Worm (Caenorhabditis elegans) whole organism, late embryonic: ENCODE results near the gene Y55F3C.10.

Experiments
- C08G9.2 ChIP-seq: sonication (generic microtip); optimal IDR thresholded peaks from 2 replicates; lab custom pipeline; 2016; ENCODE audit warnings: mild to moderate bottlenecking, missing genetic modification characterization, moderate library complexity, missing compliant biosample characterization
- C38D4.7 ChIP-seq: fragments of 200-800 bp; sonication (Bioruptor generic); optimal IDR thresholded peaks from 2 replicates; lab custom pipeline; 2018; ENCODE audit warnings: mild to moderate bottlenecking, missing genetic modification characterization, moderate library complexity, missing compliant biosample characterization
- K02D7.2 ChIP-seq: sonication (generic microtip); optimal IDR thresholded peaks from 2 replicates; lab custom pipeline; 2017; ENCODE audit warnings: mild to moderate bottlenecking, missing genetic modification characterization, missing compliant biosample characterization
- Y22D7AL.16 ChIP-seq: sonication (generic microtip); optimal IDR thresholded peaks from 2 replicates; lab custom pipeline; 2016; ENCODE audit warnings: missing genetic modification characterization, missing compliant biosample characterization
- ahr-1 ChIP-seq: sonication (generic microtip); optimal IDR thresholded peaks from 2 replicates; lab custom pipeline; 2016; ENCODE audit warnings: missing genetic modification characterization, missing compliant biosample characterization
- ama-1 ChIP-seq: fragments of 150-350 bp; optimal IDR thresholded peaks from 2 replicates; lab custom pipeline; 2014
- ceh-14 ChIP-seq: sonication (generic microtip); optimal IDR thresholded peaks from 2 replicates; lab custom pipeline; 2016; ENCODE audit warnings: missing genotype, missing genetic modification characterization, missing compliant biosample characterization
- ceh-18 ChIP-seq: sonication (generic microtip); optimal IDR thresholded peaks from 2 replicates; lab custom pipeline; 2016; ENCODE audit warnings: missing genetic modification characterization, missing compliant biosample characterization
- ceh-19 ChIP-seq: fragments of 200-800 bp; sonication (Bioruptor generic); optimal IDR thresholded peaks from 2 replicates; lab custom pipeline; 2018; ENCODE audit warnings: mild to moderate bottlenecking, missing genetic modification characterization, missing compliant biosample characterization
- ceh-30 ChIP-seq: fragments of 150-350 bp; optimal IDR thresholded peaks from 2 replicates; lab custom pipeline; 2014; ENCODE audit warnings: missing biosample characterization, missing genetic modification characterization
- ceh-34 ChIP-seq: sonication (generic microtip); optimal IDR thresholded peaks from 2 replicates; lab custom pipeline; 2016; ENCODE audit warnings: mild to moderate bottlenecking, missing genetic modification characterization, missing compliant biosample characterization
- ceh-45 ChIP-seq: fragments of 200-800 bp; sonication (Bioruptor generic); IDR thresholded peaks from 2 replicates; pipeline ENCODE4 v1.3.6; 2022; ENCODE audit warnings: missing genetic modification reagents, missing genetic modification characterization, missing compliant biosample characterization
- ceh-6 ChIP-seq: fragments of 200-800 bp; sonication (Bioruptor generic); optimal IDR thresholded peaks from 2 replicates; lab custom pipeline; 2018; ENCODE audit warnings: mild to moderate bottlenecking, missing genetic modification characterization, missing compliant biosample characterization
- ceh-9 ChIP-seq: sonication (generic microtip); optimal IDR thresholded peaks from 2 replicates; lab custom pipeline; 2016; ENCODE audit warnings: mild to moderate bottlenecking, missing genetic modification characterization, inconsistent platforms, missing compliant biosample characterization
- elt-2 ChIP-seq: sonication (generic microtip); optimal IDR thresholded peaks from 2 replicates; lab custom pipeline; 2016; ENCODE audit warnings: missing genetic modification reagents, missing genetic modification characterization, missing compliant biosample characterization
- ets-4 ChIP-seq: sonication (generic microtip); optimal IDR thresholded peaks from 2 replicates; lab custom pipeline; 2016; ENCODE audit warnings: missing genetic modification characterization, missing compliant biosample characterization
- eyg-1 ChIP-seq: sonication (generic microtip); optimal IDR thresholded peaks from 2 replicates; lab custom pipeline; 2016; ENCODE audit warnings: missing genotype, missing genetic modification characterization, missing compliant biosample characterization
- fax-1 ChIP-seq: sonication (generic microtip); optimal IDR thresholded peaks from 2 replicates; lab custom pipeline; 2016; ENCODE audit warnings: missing genotype, missing genetic modification characterization, missing compliant biosample characterization
- fkh-10 ChIP-seq: fragments of 150-350 bp; optimal IDR thresholded peaks from 2 replicates; lab custom pipeline; 2014; ENCODE audit warnings: missing biosample characterization, missing genetic modification reagents, missing genetic modification characterization
- fkh-6 ChIP-seq: sonication (generic microtip); optimal IDR thresholded peaks from 2 replicates; lab custom pipeline; 2016; ENCODE audit warnings: missing genetic modification characterization, missing compliant biosample characterization
- gmeb-2 ChIP-seq: sonication (generic microtip); optimal IDR thresholded peaks from 2 replicates; lab custom pipeline; 2016; ENCODE audit warnings: missing genetic modification characterization, inconsistent platforms, missing compliant biosample characterization
- hlh-13 ChIP-seq: fragments of 200-800 bp; sonication (Bioruptor generic); optimal IDR thresholded peaks from 2 replicates; lab custom pipeline; 2018; ENCODE audit warnings: mild to moderate bottlenecking, missing genetic modification characterization, missing compliant biosample characterization
- hlh-8 ChIP-seq: sonication (generic microtip); optimal IDR thresholded peaks from 2 replicates; lab custom pipeline; 2016; ENCODE audit warnings: missing genotype, missing genetic modification characterization, missing compliant biosample characterization
- lim-6 ChIP-seq: sonication (generic microtip); optimal IDR thresholded peaks from 2 replicates; lab custom pipeline; 2016; ENCODE audit warnings: missing genetic modification characterization, missing compliant biosample characterization
- madf-2 ChIP-seq: sonication (generic microtip); optimal IDR thresholded peaks from 2 replicates; lab custom pipeline; 2017; ENCODE audit warnings: missing genetic modification characterization, missing compliant biosample characterization
- mec-3 ChIP-seq: sonication (generic microtip); optimal IDR thresholded peaks from 2 replicates; lab custom pipeline; 2016; ENCODE audit warnings: borderline replicate concordance, missing genetic modification characterization, missing compliant biosample characterization
- nfya-1 ChIP-seq: sonication (generic microtip); optimal IDR thresholded peaks from 2 replicates; lab custom pipeline; 2017; ENCODE audit warnings: missing genetic modification characterization, mild to moderate bottlenecking, missing compliant biosample characterization, antibody characterized with exemption, moderate library complexity
- nhr-11 ChIP-seq: fragments of 150-350 bp; optimal IDR thresholded peaks from 2 replicates; lab custom pipeline; 2014; ENCODE audit warnings: missing biosample characterization, missing genetic modification characterization
- nhr-232 ChIP-seq: sonication (generic microtip); optimal IDR thresholded peaks from 2 replicates; lab custom pipeline; 2016; ENCODE audit warnings: missing genetic modification characterization, missing compliant biosample characterization
- odd-2 ChIP-seq: sonication (generic microtip); optimal IDR thresholded peaks from 2 replicates; lab custom pipeline; 2017; ENCODE audit warnings: antibody characterized with exemption, mild to moderate bottlenecking, missing genetic modification characterization, missing compliant biosample characterization
- pat-9 ChIP-seq: fragments of 200-800 bp; sonication (Bioruptor generic); optimal IDR thresholded peaks from 2 replicates; lab custom pipeline; 2018; ENCODE audit warnings: mild to moderate bottlenecking, missing genetic modification characterization, moderate library complexity, missing compliant biosample characterization
- pha-4 ChIP-seq: fragments of 150-350 bp; optimal IDR thresholded peaks from 2 replicates; lab custom pipeline; 2018; ENCODE audit warnings: missing biosample characterization, missing genetic modification reagents, missing genetic modification characterization
- pqm-1 ChIP-seq: sonication (generic microtip); optimal IDR thresholded peaks from 2 replicates; lab custom pipeline; 2016; ENCODE audit warnings: missing genetic modification characterization, missing compliant biosample characterization
- pros-1 ChIP-seq: fragments of 150-350 bp; optimal IDR thresholded peaks from 2 replicates; lab custom pipeline; 2014; ENCODE audit warnings: missing biosample characterization, missing genetic modification reagents, missing genetic modification characterization
- ref-2 ChIP-seq: sonication (generic microtip); optimal IDR thresholded peaks from 2 replicates; lab custom pipeline; 2016; ENCODE audit warnings: missing genetic modification characterization, missing compliant biosample characterization
- rnt-1 ChIP-seq: sonication (generic microtip); optimal IDR thresholded peaks from 2 replicates; lab custom pipeline; 2016; ENCODE audit warnings: missing genetic modification characterization, missing compliant biosample characterization
- sdc-2 ChIP-seq: sonication (generic microtip); optimal IDR thresholded peaks from 2 replicates; lab custom pipeline; 2016; ENCODE audit warnings: missing genotype, missing genetic modification characterization, missing compliant biosample characterization
- sox-2 ChIP-seq: fragments of 200-800 bp; sonication (Bioruptor generic); IDR thresholded peaks from 2 replicates; pipeline ENCODE4 v1.3.6; 2022; ENCODE audit warnings: missing genetic modification reagents, missing genetic modification characterization, missing compliant biosample characterization
- sox-4 ChIP-seq: sonication (generic microtip); optimal IDR thresholded peaks from 2 replicates; lab custom pipeline; 2017; ENCODE audit warnings: mild to moderate bottlenecking, missing genetic modification characterization, inconsistent platforms, missing compliant biosample characterization
- syd-9 ChIP-seq: sonication (generic microtip); optimal IDR thresholded peaks from 2 replicates; lab custom pipeline; 2016; ENCODE audit warnings: mild to moderate bottlenecking, missing genetic modification characterization, moderate library complexity, missing compliant biosample characterization
- tbx-7 ChIP-seq: sonication (generic microtip); optimal IDR thresholded peaks from 2 replicates; lab custom pipeline; 2016; ENCODE audit warnings: missing genotype, missing genetic modification characterization, missing compliant biosample characterization
- ttx-3 ChIP-seq: sonication (generic microtip); optimal IDR thresholded peaks from 2 replicates; lab custom pipeline; 2016; ENCODE audit warnings: missing genetic modification reagents, missing genetic modification characterization, missing compliant biosample characterization
- unc-55 ChIP-seq: sonication (generic microtip); optimal IDR thresholded peaks from 2 replicates; lab custom pipeline; 2017; ENCODE audit warnings: missing biosample characterization, missing genetic modification reagents, missing genetic modification characterization
- ztf-16 ChIP-seq: sonication (generic microtip); optimal IDR thresholded peaks from 2 replicates; lab custom pipeline; 2017; ENCODE audit warnings: missing genetic modification characterization, missing compliant biosample characterization

Gene Y55F3C.10

ce11 chrIV:707635-708034 lies 11.6 kb downstream of the Y55F3C.10 start, which contains the start of gene cutl-26:
cutl-26 (minus strand) TSS chrIV:707735.
- no peak for TF ChIP-seq pha-4 (tag; lab: Kevin White, UChicago)
- no peak for TF ChIP-seq nhr-11
- TF ChIP-seq pat-9 (tag; lab: Kevin White, UChicago) = no peak

ce11 chrIV:698304-698703 lies 20.9 kb downstream of the Y55F3C.10 start, which contains the start of gene Y55F3C.17:
Y55F3C.17 (minus strand) TSS chrIV:698404.
- TF ChIP-seq fax-1 (tag; lab: Kevin White, UChicago) (no peak), mec-3 (tag; lab: Kevin White, UChicago) (no peak), rnt-1 (tag; lab: Kevin White, UChicago) (no peak), ets-4 (tag; lab: Kevin White, UChicago) (no peak), ceh-45 (GFP tag; lab: Robert Waterston, UW) (no peak), hlh-8 (tag; lab: Kevin White, UChicago) (no peak), ama-1 (lab: Kevin White, UChicago) (no peak), C08G9.2 (no peak), Y22D7AL.16 (tag; lab: Kevin White, UChicago) (no peak)

ce11 chrIV:684748-685147 lies 34.5 kb downstream of the Y55F3C.10 start:
- TF ChIP-seq pros-1 (no peak), fkh-6 (tag; lab: Kevin White, UChicago) (no peak), elt-2 (tag; lab: Kevin White, UChicago) (no peak), ztf-16 (no peak), pqm-1 (no peak), hlh-13 (no peak), gmeb-2 (tag; lab: Kevin White, UChicago) (no peak), ceh-18 (tag; lab: Kevin White, UChicago) (no peak), mec-3 (tag; lab: Kevin White, UChicago) (no peak), ets-4 (tag; lab: Kevin White, UChicago) (no peak), ceh-14 (tag; lab: Kevin White, UChicago) (no peak), odd-2 (no peak), nhr-232 (tag; lab: Kevin White, UChicago) (no peak), unc-55 (GFP tag; lab: Kevin White, UChicago) (no peak), fax-1 (tag; lab: Kevin White, UChicago) (no peak), lim-6 (tag; lab: Kevin White, UChicago) (no peak), sox-4 (no peak), fkh-10 (no peak)

ce11 chrIV:684197-684596 lies 35.1 kb downstream of the Y55F3C.10 start, which contains the start of gene cutl-28:
cutl-28 (plus strand) TSS chrIV:684497.
- TF ChIP-seq pqm-1 (no peak), tbx-7 (tag; lab: Kevin White, UChicago) (no peak)

ce11 chrIV:682726-683340 lies 36.4 kb downstream of the Y55F3C.10 start:
- TF ChIP-seq sdc-2 (tag; lab: Kevin White, UChicago) (peak; percentile 60), madf-2 (tag; lab: Kevin White, UChicago) (peak; percentile 69), C38D4.7 (GFP tag; lab: Kevin White, UChicago) (peak; percentile 71), ama-1 (lab: Kevin White, UChicago) (no peak), nfya-1 (tag; lab: Kevin White, UChicago) (peak; percentile 32), syd-9 (peak; percentile 50), pros-1 (no peak), pqm-1 (peak; percentile 55), unc-55 (GFP tag; lab: Kevin White, UChicago) (no peak), ahr-1 (tag; lab: Kevin White, UChicago) (no peak), ref-2 (tag; lab: Kevin White, UChicago) (peak; percentile 77), ceh-18 (tag; lab: Kevin White, UChicago) (peak; percentile 75), ceh-9 (no peak), pat-9 (tag; lab: Kevin White, UChicago) (peak; percentile 68), ceh-6 (GFP tag; lab: Kevin White, UChicago) (peak; percentile 81), ttx-3 (tag; lab: Kevin White, UChicago) (peak; percentile 59), ceh-34 (tag; lab: Kevin White, UChicago) (peak; percentile 63), ceh-30 (tag; lab: Kevin White, UChicago) (peak; percentile 51), ceh-19 (GFP tag; lab: Kevin White, UChicago) (peak; percentile 64), tbx-7 (tag; lab: Kevin White, UChicago) (peak; percentile 46), K02D7.2 (tag; lab: Kevin White, UChicago) (peak; percentile 33), sox-2 (GFP tag; lab: Robert Waterston, UW) (no peak), eyg-1 (peak; percentile 34), elt-2 (tag; lab: Kevin White, UChicago) (peak; percentile 81)
